Fruit fly (Drosophila melanogaster) whole organism, wandering third instar larva: ENCODE measurements around the gene ham.
A peak's percentile ranks its signal among the peaks of the same experiment; 100 is the strongest.

ENCODE experiments used
- Abd-B ChIP-seq: fragments of >200 bp; optimal IDR thresholded peaks from 2 replicates; lab custom pipeline; 2017; ENCODE audit warnings: missing biosample characterization, missing genetic modification characterization
- CG32264 ChIP-seq: fragments of 200-800 bp; sonication (Bioruptor generic); optimal IDR thresholded peaks from 2 replicates; lab custom pipeline; 2016; ENCODE audit warnings: missing biosample characterization, missing genetic modification characterization
- CG9705 ChIP-seq: fragments of 200-800 bp; sonication (Bioruptor generic); optimal IDR thresholded peaks from 2 replicates; lab custom pipeline; 2018; ENCODE audit warnings: missing biosample characterization, mild to moderate bottlenecking, missing genetic modification characterization
- CrebA ChIP-seq: fragments of 200-800 bp; sonication (Bioruptor generic); optimal IDR thresholded peaks from 2 replicates; lab custom pipeline; 2016; ENCODE audit warnings: missing biosample characterization, mild to moderate bottlenecking, missing genetic modification characterization, borderline replicate concordance
- Dfd ChIP-seq: fragments of >200 bp; optimal IDR thresholded peaks from 2 replicates; lab custom pipeline; 2017; ENCODE audit warnings: missing biosample characterization, missing genetic modification characterization
- Dif ChIP-seq: fragments of 200-275, 200-300 bp; sonication (Bioruptor generic); optimal IDR thresholded peaks from 2 replicates; lab custom pipeline; 2018; ENCODE audit warnings: missing biosample characterization, missing genetic modification characterization; ENCODE audit not compliant: partially characterized antibody
- GATAd ChIP-seq: sonication (Bioruptor generic); optimal IDR thresholded peaks from 2 replicates; lab custom pipeline; 2016; ENCODE audit warnings: missing biosample characterization, missing genetic modification characterization
- HLH106 ChIP-seq: fragments of 200-800 bp; optimal IDR thresholded peaks from 3 replicates; lab custom pipeline; 2019; ENCODE audit warnings: missing biosample characterization, mild to moderate bottlenecking, missing genetic modification characterization, moderate library complexity
- Hnf4 ChIP-seq: fragments of 200-800 bp; sonication (Bioruptor generic); optimal IDR thresholded peaks from 2 replicates; lab custom pipeline; 2016; ENCODE audit warnings: missing biosample characterization, mild to moderate bottlenecking, missing genetic modification characterization
- Hr78 ChIP-seq: fragments of >200 bp; optimal IDR thresholded peaks from 2 replicates; lab custom pipeline; 2017; ENCODE audit warnings: missing biosample characterization, missing genetic modification characterization
- Hr83 ChIP-seq: fragments of 200-300 bp; sonication (Bioruptor generic); optimal IDR thresholded peaks from 2 replicates; lab custom pipeline; 2016; ENCODE audit warnings: missing biosample characterization, mild to moderate bottlenecking, missing genetic modification characterization, moderate library complexity; ENCODE audit not compliant: poor library complexity, severe bottlenecking
- Jra ChIP-seq: sonication (Bioruptor generic); optimal IDR thresholded peaks from 2 replicates; lab custom pipeline; 2016; ENCODE audit warnings: missing biosample characterization, missing genetic modification characterization
- Mio ChIP-seq: sonication (Bioruptor generic); optimal IDR thresholded peaks from 2 replicates; lab custom pipeline; 2016; ENCODE audit warnings: missing biosample characterization, missing genetic modification characterization
- Myc ChIP-seq: fragments of >200 bp; optimal IDR thresholded peaks from 2 replicates; lab custom pipeline; 2017
- N ChIP-seq: fragments of >200 bp; optimal IDR thresholded peaks from 2 replicates; lab custom pipeline; 2018; ENCODE audit warnings: missing biosample characterization, missing external identifiers, missing genetic modification characterization
- OdsH ChIP-seq: fragments of 200-800 bp; sonication (Bioruptor generic); optimal IDR thresholded peaks from 2 replicates; lab custom pipeline; 2016; ENCODE audit warnings: missing biosample characterization, mild to moderate bottlenecking, missing genetic modification characterization
- Rel ChIP-seq, 2 experiments: fragments of 200-800 bp; sonication (Bioruptor generic) in 1 of 2; optimal IDR thresholded peaks; 2 replicates in 1 of 2; 3 replicates in 1 of 2; lab custom pipeline; 2016 to 2019; ENCODE audit warnings: mild to moderate bottlenecking in 2 of 2, missing biosample characterization in 2 of 2, missing genetic modification characterization in 2 of 2, moderate library complexity in 1 of 2
- Sp1 ChIP-seq: fragments of 200-800 bp; sonication (Bioruptor generic); optimal IDR thresholded peaks from 3 replicates; lab custom pipeline; 2019; ENCODE audit warnings: missing biosample characterization, mild to moderate bottlenecking, missing genetic modification characterization, moderate library complexity
- Vsx2 ChIP-seq: fragments of 200-300, 225-300 bp; sonication (Bioruptor generic); optimal IDR thresholded peaks from 2 replicates; lab custom pipeline; 2018; ENCODE audit warnings: missing biosample characterization, missing genetic modification characterization; ENCODE audit not compliant: partially characterized antibody
- br ChIP-seq: fragments of 200-800 bp; sonication (Bioruptor generic); optimal IDR thresholded peaks from 2 replicates; lab custom pipeline; 2016; ENCODE audit warnings: missing biosample characterization, missing genetic modification characterization
- brk ChIP-seq: fragments of 200-800 bp; sonication (Bioruptor generic); optimal IDR thresholded peaks from 2 replicates; lab custom pipeline; 2016; ENCODE audit warnings: missing biosample characterization, mild to moderate bottlenecking, missing genetic modification characterization
- dl ChIP-seq, 2 experiments: fragments of 175-275, 200-275 bp in 1 of 2; fragments of 200-275 bp in 1 of 2; sonication (Bioruptor generic); optimal IDR thresholded peaks; lab custom pipeline; 2018; ENCODE audit warnings: mild to moderate bottlenecking in 2 of 2, missing biosample characterization in 2 of 2, missing genetic modification characterization in 2 of 2, moderate library complexity in 2 of 2; ENCODE audit not compliant: partially characterized antibody in 2 of 2, insufficient read depth in 1 of 2
- dmrt93B ChIP-seq: fragments of 200-800 bp; sonication (Bioruptor generic); optimal IDR thresholded peaks from 2 replicates; lab custom pipeline; 2018; ENCODE audit warnings: missing biosample characterization, mild to moderate bottlenecking, missing genetic modification characterization
- dsf ChIP-seq: sonication (Bioruptor generic); optimal IDR thresholded peaks from 2 replicates; lab custom pipeline; 2016; ENCODE audit warnings: missing biosample characterization, missing genetic modification characterization, borderline replicate concordance
- ey ChIP-seq: fragments of 200-800 bp; sonication (Bioruptor generic); optimal IDR thresholded peaks from 2 replicates; lab custom pipeline; 2016; ENCODE audit warnings: missing biosample characterization, missing genetic modification characterization
- foxo ChIP-seq, 2 experiments: fragments of 200-800 bp; sonication (Bioruptor generic); optimal IDR thresholded peaks; 2 replicates in 1 of 2; 3 replicates in 1 of 2; lab custom pipeline; 2016 to 2017; ENCODE audit warnings: missing biosample characterization in 2 of 2, missing genetic modification characterization in 2 of 2
- fru ChIP-seq: fragments of 200-800 bp; sonication (Bioruptor generic); optimal IDR thresholded peaks from 3 replicates; lab custom pipeline; 2016; ENCODE audit warnings: missing biosample characterization, mild to moderate bottlenecking, missing genetic modification characterization
- h ChIP-seq: fragments of 200-800 bp; sonication (Bioruptor generic); optimal IDR thresholded peaks from 3 replicates; lab custom pipeline; 2016; ENCODE audit warnings: missing biosample characterization, mild to moderate bottlenecking, missing genetic modification characterization
- jim ChIP-seq: fragments of 175-275, 200-325 bp; sonication (Bioruptor generic); optimal IDR thresholded peaks from 2 replicates; lab custom pipeline; 2016; ENCODE audit warnings: missing biosample characterization, mild to moderate bottlenecking, missing genetic modification characterization
- lola ChIP-seq: fragments of >200 bp; optimal IDR thresholded peaks from 2 replicates; lab custom pipeline; 2017; ENCODE audit warnings: missing biosample characterization, missing genetic modification characterization
- pan ChIP-seq: fragments of >200 bp; optimal IDR thresholded peaks from 2 replicates; lab custom pipeline; 2017
- psq ChIP-seq: fragments of 200-800 bp; sonication (Bioruptor generic); optimal IDR thresholded peaks from 3 replicates; lab custom pipeline; 2017; ENCODE audit warnings: missing biosample characterization, mild to moderate bottlenecking, missing genetic modification characterization, moderate library complexity
- rgr ChIP-seq: fragments of 200-800 bp; sonication (Bioruptor generic); optimal IDR thresholded peaks from 3 replicates; lab custom pipeline; 2016; ENCODE audit warnings: missing biosample characterization, mild to moderate bottlenecking, missing genetic modification characterization
- sage ChIP-seq: fragments of 200-800 bp; sonication (Bioruptor generic); optimal IDR thresholded peaks from 2 replicates; lab custom pipeline; 2016; ENCODE audit warnings: missing biosample characterization, mild to moderate bottlenecking, missing genetic modification characterization
- sv ChIP-seq: fragments of 200-800 bp; sonication (Bioruptor generic); optimal IDR thresholded peaks from 3 replicates; lab custom pipeline; 2016; ENCODE audit warnings: missing biosample characterization, missing genetic modification characterization
- tai ChIP-seq: sonication (Bioruptor generic); optimal IDR thresholded peaks from 2 replicates; lab custom pipeline; 2016; ENCODE audit warnings: missing biosample characterization, missing genetic modification characterization
- usp ChIP-seq: fragments of >200 bp; optimal IDR thresholded peaks from 2 replicates; lab custom pipeline; 2017; ENCODE audit warnings: missing biosample characterization, missing genetic modification characterization
- woc ChIP-seq: sonication (Bioruptor generic); optimal IDR thresholded peaks from 2 replicates; lab custom pipeline; 2016; ENCODE audit warnings: missing biosample characterization, mild to moderate bottlenecking, missing genetic modification characterization

The ham gene

dm6 chr2L:18810960-18811642 lies 18.4 kb upstream of the ham start, which contains the start of the genes CG10570 and CG42502 (continued):
- TF ChIP-seq Myc (lab: Kevin White, UChicago) = no peak
- TF ChIP-seq Jra (GFP tag; lab: Kevin White, UChicago) = no peak
- TF ChIP-seq Vsx2 = no peak
- TF ChIP-seq rgr (GFP tag; lab: Kevin White, UChicago) = no peak
- no peak for TF ChIP-seq lola
- TF ChIP-seq Mio (GFP tag; lab: Kevin White, UChicago) = no peak
- TF ChIP-seq br = no peak
- no peak for TF ChIP-seq woc
- TF ChIP-seq dl (GFP tag; optimal IDR thresholded peaks at IDR 0.05; lab: Kevin White, UChicago; ENCODE audit: insufficient read depth in 1 of 2, partially characterized antibody in 2 of 2) = no peak

dm6 chr2L:18809486-18809885 lies 16.8 kb upstream of the ham start:
- no peak for TF ChIP-seq fru
- no peak for TF ChIP-seq GATAd (GFP tag; lab: Kevin White, UChicago)

- TF ChIP-seq Vsx2 (no peak), CrebA (GFP tag; lab: Kevin White, UChicago) (no peak), GATAd (GFP tag; lab: Kevin White, UChicago) (no peak), Rel (GFP tag; optimal IDR thresholded peaks at IDR 0.05; lab: Kevin White, UChicago) (no peak), Rel (tag; optimal IDR thresholded peaks at IDR 0.05; lab: Kevin White, UChicago) (no peak), Dif (GFP tag; lab: Kevin White, UChicago) (no peak), brk (GFP tag; lab: Kevin White, UChicago) (no peak), Abd-B (GFP tag; lab: Kevin White, UChicago) (no peak)
Measured at dm6 chr2L:18808754-18809329, 16.1 kb upstream of the ham start.

dm6 chr2L:18805637-18806403 lies 13.1 kb upstream of the ham start:
- no peak for TF ChIP-seq CG32264
- no peak for TF ChIP-seq sv (GFP tag; lab: Kevin White, UChicago)
- peak; percentile 55 for TF ChIP-seq Hnf4 (GFP tag; lab: Kevin White, UChicago)
- TF ChIP-seq ey = peak; percentile 54
- TF ChIP-seq Dfd (GFP tag; lab: Kevin White, UChicago) = no peak
- no peak for TF ChIP-seq sage (GFP tag; lab: Kevin White, UChicago)
- no peak for TF ChIP-seq Abd-B (GFP tag; lab: Kevin White, UChicago)
- TF ChIP-seq foxo (GFP tag; optimal IDR thresholded peaks at IDR 0.05; lab: Kevin White, UChicago) = peak in 1 of 2 experiments; percentile 68
- TF ChIP-seq Vsx2 = no peak
- peak; percentile 32 for TF ChIP-seq tai (GFP tag; lab: Kevin White, UChicago)
- TF ChIP-seq Dif (GFP tag; lab: Kevin White, UChicago) = no peak
- TF ChIP-seq CG9705 (GFP tag; lab: Kevin White, UChicago) = no peak
- no peak for TF ChIP-seq dl (GFP tag; optimal IDR thresholded peaks at IDR 0.05; lab: Kevin White, UChicago; ENCODE audit: insufficient read depth in 1 of 2, partially characterized antibody in 2 of 2)
- TF ChIP-seq Myc (lab: Kevin White, UChicago) = no peak
- no peak for TF ChIP-seq lola
- TF ChIP-seq Hr78 (GFP tag; lab: Kevin White, UChicago) = no peak
- no peak for TF ChIP-seq Hr83 (GFP tag; lab: Kevin White, UChicago)
- no peak for TF ChIP-seq CrebA (GFP tag; lab: Kevin White, UChicago)
- peak; percentile 54 for TF ChIP-seq Sp1 (GFP tag; lab: Kevin White, UChicago)
- no peak for TF ChIP-seq Rel (GFP tag; optimal IDR thresholded peaks at IDR 0.05; lab: Kevin White, UChicago)
- no peak for TF ChIP-seq Rel (tag; optimal IDR thresholded peaks at IDR 0.05; lab: Kevin White, UChicago)
- peak; percentile 50 for TF ChIP-seq dmrt93B (GFP tag; lab: Kevin White, UChicago)
- no peak for TF ChIP-seq usp (GFP tag; lab: Kevin White, UChicago)
- no peak for TF ChIP-seq dsf (GFP tag; lab: Kevin White, UChicago)
- TF ChIP-seq brk (GFP tag; lab: Kevin White, UChicago) = peak; percentile 16
- peak; percentile 8 for TF ChIP-seq Jra (GFP tag; lab: Kevin White, UChicago)
- TF ChIP-seq HLH106 (tag; lab: Kevin White, UChicago) = peak; percentile 61
- peak; percentile 17 for TF ChIP-seq OdsH (GFP tag; lab: Kevin White, UChicago)
- TF ChIP-seq psq = peak; percentile 38
- peak; percentile 50 for TF ChIP-seq rgr (GFP tag; lab: Kevin White, UChicago)
- TF ChIP-seq br = peak; percentile 36
- TF ChIP-seq pan (lab: Kevin White, UChicago) = no peak
- TF ChIP-seq h (GFP tag; lab: Kevin White, UChicago) = peak; percentile 65
- no peak for TF ChIP-seq jim
- TF ChIP-seq Mio (GFP tag; lab: Kevin White, UChicago) = no peak
- peak; percentile 42 for TF ChIP-seq woc
- TF ChIP-seq GATAd (GFP tag; lab: Kevin White, UChicago) = no peak
- no peak for TF ChIP-seq N (GFP tag; lab: Kevin White, UChicago)
- TF ChIP-seq fru = peak; percentile 59
